Fruit fly (Drosophila melanogaster): ENCODE measurements around the gene CG17544.
A peak's percentile ranks its signal among the peaks of the same experiment; 100 is the strongest.

CG17544 gene

DNA sequence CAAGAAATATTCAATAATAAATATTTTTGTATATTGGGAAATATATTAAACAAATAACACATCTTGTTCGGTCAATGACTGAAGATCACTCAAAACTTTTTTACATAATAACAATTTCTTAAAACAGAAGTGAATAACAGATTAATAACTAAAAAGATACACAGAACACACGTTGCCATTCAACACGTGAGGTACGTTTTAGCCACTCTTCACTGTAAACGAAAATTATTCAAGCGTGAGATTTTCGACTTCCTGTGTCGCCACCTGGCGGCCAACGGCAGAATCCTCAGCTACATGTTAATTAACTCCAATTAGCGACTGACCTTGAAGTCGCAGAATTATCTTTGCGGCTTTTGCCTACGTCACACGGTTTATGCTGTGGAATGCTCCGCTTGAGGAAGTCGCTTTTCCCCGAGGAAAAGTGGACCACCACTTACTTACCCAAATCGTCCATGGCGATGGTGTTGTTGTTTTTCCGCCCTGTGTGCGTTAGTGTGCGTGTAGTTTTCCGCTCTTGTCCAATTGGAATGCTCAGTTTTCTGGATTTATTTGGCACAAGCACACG lies 27.6 kb upstream of the CG17544 start (continued):
- TF ChIP-seq CG17361 (GFP tag; IDR thresholded peaks at IDR 0.05) (peak; percentile 82), CG2116 (GFP tag; optimal IDR thresholded peaks at IDR 0.05) (peak; percentile 4), CG11560 (tag; IDR thresholded peaks at IDR 0.05) (0 out of 3 replicates have a peak, but pooled peaks have one; percentile 11), bcd (GFP tag; optimal IDR thresholded peaks at IDR 0.05) (peak; percentile 70), tx (GFP tag; optimal IDR thresholded peaks at IDR 0.05) (no peak), Awh (GFP tag; IDR thresholded peaks at IDR 0.05) (peak; percentile 81), D (optimal IDR thresholded peaks at IDR 0.05) (no peak), D (GFP tag; optimal IDR thresholded peaks at IDR 0.05) (peak; percentile 68), cg (GFP tag; optimal IDR thresholded peaks at IDR 0.05) (no peak), BEAF-32 (GFP tag; optimal IDR thresholded peaks at IDR 0.05) (no peak), gro (GFP tag; optimal IDR thresholded peaks at IDR 0.05) (peak; percentile 27), CG31441 (GFP tag; IDR thresholded peaks at IDR 0.05) (peak; percentile 74), chm (GFP tag; IDR thresholded peaks at IDR 0.05) (no peak), gsb (GFP tag; IDR thresholded peaks at IDR 0.05) (no peak), wor (GFP tag; IDR thresholded peaks at IDR 0.05) (no peak), CG15601 (tag; optimal IDR thresholded peaks at IDR 0.05) (peak; percentile 18), Hey (tag; optimal IDR thresholded peaks at IDR 0.05) (no peak), cas (GFP tag; IDR thresholded peaks at IDR 0.05) (no peak), CG1024 (GFP tag; IDR thresholded peaks at IDR 0.05) (no peak), mld (GFP tag; IDR thresholded peaks at IDR 0.05; ENCODE audit: partially characterized antibody) (no peak), Six4 (GFP tag; optimal IDR thresholded peaks at IDR 0.05) (peak; percentile 35), CG6654 (GFP tag; optimal IDR thresholded peaks at IDR 0.05) (peak; percentile 19), tna (GFP tag; IDR thresholded peaks at IDR 0.05; ENCODE audit: partially characterized antibody) (no peak), chif (GFP tag; optimal IDR thresholded peaks at IDR 0.05) (peak in 1 of 2 experiments; percentile 58), ro (GFP tag; IDR thresholded peaks at IDR 0.05) (no peak), CG11247 (GFP tag; IDR thresholded peaks at IDR 0.05) (peak; percentile 60), grn (GFP tag; optimal IDR thresholded peaks at IDR 0.05) (peak; percentile 68), CG9817 (tag; optimal IDR thresholded peaks at IDR 0.05) (peak; percentile 61), dimm (GFP tag; IDR thresholded peaks at IDR 0.05) (no peak), CG12219 (GFP tag; optimal IDR thresholded peaks at IDR 0.05) (peak; percentile 47), h (optimal IDR thresholded peaks at IDR 0.05) (no peak), eve (GFP tag; optimal IDR thresholded peaks at IDR 0.05) (no peak), onecut (GFP tag; IDR thresholded peaks at IDR 0.05) (peak; percentile 71), rib (GFP tag; IDR thresholded peaks at IDR 0.05) (no peak; the same call in 1 of the 2 replicates), CG10274 (GFP tag; optimal IDR thresholded peaks at IDR 0.05) (peak; percentile 18), twi (tag; optimal IDR thresholded peaks at IDR 0.05) (peak; percentile 45), CG6272 (GFP tag; IDR thresholded peaks at IDR 0.05) (peak; percentile 24; the same call in 1 of the 2 replicates), unpg (GFP tag; optimal IDR thresholded peaks at IDR 0.05) (peak; percentile 78), zfh2 (GFP tag; optimal IDR thresholded peaks at IDR 0.05) (peak; percentile 40), unc-4 (GFP tag; IDR thresholded peaks at IDR 0.05; ENCODE audit: partially characterized antibody) (no peak), al (GFP tag; IDR thresholded peaks at IDR 0.05) (peak; percentile 47), Sox100B (GFP tag; optimal IDR thresholded peaks at IDR 0.05) (peak; percentile 55), CG4820 (GFP tag; optimal IDR thresholded peaks at IDR 0.05) (peak; percentile 40), HLH3B (GFP tag; IDR thresholded peaks at IDR 0.05) (peak; percentile 70), Ets97D (GFP tag; optimal IDR thresholded peaks at IDR 0.05) (no peak), CG8089 (GFP tag; optimal IDR thresholded peaks at IDR 0.05) (peak; percentile 37), cwo (GFP tag; optimal IDR thresholded peaks at IDR 0.05) (peak; percentile 72), CG1603 (tag; optimal IDR thresholded peaks at IDR 0.05) (peak; percentile 59), ftz-f1 (GFP tag; optimal IDR thresholded peaks at IDR 0.05) (peak; percentile 91), Nf-YC (tag; optimal IDR thresholded peaks at IDR 0.05) (peak; percentile 85), nerfin-2 (GFP tag; IDR thresholded peaks at IDR 0.05; ENCODE audit: partially characterized antibody) (no peak)
